Fruit fly (Drosophila melanogaster) ovary, adult (tissue): Measurements from ENCODE around the gene CG7326.

ENCODE experiments used
- CG17801 ChIP-seq: fragments of 200-800 bp; optimal IDR thresholded peaks from 2 replicates; lab custom pipeline; 2019; ENCODE audit warnings: missing biosample characterization, mild to moderate bottlenecking, missing genetic modification characterization, moderate library complexity; ENCODE audit not compliant: partially characterized antibody

CG7326 gene

dm6 chrX:18864483-18865358 lies 1.1 kb upstream of the CG7326 start:
- no peak for TF ChIP-seq CG17801 (GFP tag; lab: Kevin White, UChicago)

- no peak for TF ChIP-seq CG17801 (GFP tag; lab: Kevin White, UChicago)
Measured at dm6 chrX:18860074-18860473, 3.5 kb downstream of the CG7326 start, which contains the start of gene CG32544. Gene CG32544 (plus strand): TSS chrX:18860284.

- no peak for TF ChIP-seq CG17801 (GFP tag; lab: Kevin White, UChicago)
Measured at dm6 chrX:18857916-18858315, 5.7 kb downstream of the CG7326 start, which contains the start of gene Usp39. Gene Usp39 (plus strand): TSS chrX:18858203.

dm6 chrX:18857356-18857807 lies 6.2 kb downstream of the CG7326 start, which contains the start of gene CG7322:
Gene CG7322 (minus strand): TSS chrX:18857757.
- no peak for TF ChIP-seq CG17801 (GFP tag; lab: Kevin White, UChicago)

- TF ChIP-seq CG17801 (GFP tag; lab: Kevin White, UChicago), result no peak
Measured at dm6 chrX:18849022-18849368, 14.6 kb downstream of the CG7326 start.

- peak; percentile 59 for TF ChIP-seq CG17801 (GFP tag; lab: Kevin White, UChicago)
Measured at dm6 chrX:18848338-18849021, 15.1 kb downstream of the CG7326 start, which contains the start of gene shop. Gene shop (minus strand): TSS chrX:18848566.

dm6 chrX:18843229-18844033 lies 20.1 kb downstream of the CG7326 start, which contains the start of gene htk:
Gene htk (plus strand): TSS chrX:18843663.
- TF ChIP-seq CG17801 (GFP tag; lab: Kevin White, UChicago), result peak; percentile 47

dm6 chrX:18838929-18839576 lies 24.5 kb downstream of the CG7326 start:
- no peak for TF ChIP-seq CG17801 (GFP tag; lab: Kevin White, UChicago)

dm6 chrX:18838470-18838869 lies 25.1 kb downstream of the CG7326 start:
- TF ChIP-seq CG17801 (GFP tag; lab: Kevin White, UChicago), result no peak

dm6 chrX:18837046-18837445 lies 26.5 kb downstream of the CG7326 start:
- TF ChIP-seq CG17801 (GFP tag; lab: Kevin White, UChicago), result no peak

dm6 chrX:18836315-18836714 lies 27.3 kb downstream of the CG7326 start:
- TF ChIP-seq CG17801 (GFP tag; lab: Kevin White, UChicago), result no peak

dm6 chrX:18835500-18835899 lies 28.1 kb downstream of the CG7326 start:
- no peak for TF ChIP-seq CG17801 (GFP tag; lab: Kevin White, UChicago)

- TF ChIP-seq CG17801 (GFP tag; lab: Kevin White, UChicago), result no peak
Measured at dm6 chrX:18835003-18835402, 28.6 kb downstream of the CG7326 start.

- TF ChIP-seq CG17801 (GFP tag; lab: Kevin White, UChicago), result peak; percentile 38
Measured at dm6 chrX:18834399-18834798, 29.2 kb downstream of the CG7326 start.
